Fruit fly (Drosophila melanogaster): Measurements from ENCODE around the gene Ir62a.

The Ir62a gene

dm6 chr3L:1546349-1547116, 15.5 kb upstream of the Ir62a start (continued):
- TF ChIP-seq CTCF (GFP tag; optimal IDR thresholded peaks at IDR 0.05), result peak; percentile 29
- 0 out of 3 replicates have a peak, but pooled peaks have one; percentile 15 for TF ChIP-seq row (GFP tag; IDR thresholded peaks at IDR 0.05)
- no peak for TF ChIP-seq Atf-2 (GFP tag; optimal IDR thresholded peaks at IDR 0.05)
- no peak for TF ChIP-seq CG33213 (GFP tag; optimal IDR thresholded peaks at IDR 0.05)
- no peak for TF ChIP-seq ase (GFP tag; IDR thresholded peaks at IDR 0.05)
- TF ChIP-seq CG32767 (GFP tag; IDR thresholded peaks at IDR 0.05), result no peak
- peak; percentile 46 for TF ChIP-seq CG34376 (GFP tag; optimal IDR thresholded peaks at IDR 0.05)
- TF ChIP-seq CG4707 (GFP tag; optimal IDR thresholded peaks at IDR 0.05), result peak; percentile 13
- no peak for TF ChIP-seq PHDP (tag; optimal IDR thresholded peaks at IDR 0.05)
- TF ChIP-seq B-H1 (GFP tag; IDR thresholded peaks at IDR 0.05), result no peak
- TF ChIP-seq BtbVII (GFP tag; optimal IDR thresholded peaks at IDR 0.05), result no peak
- no peak for TF ChIP-seq CG9215 (GFP tag; IDR thresholded peaks at IDR 0.05)
- TF ChIP-seq CHES-1-like (GFP tag; optimal IDR thresholded peaks at IDR 0.05), result peak; percentile 29
- TF ChIP-seq Mes4 (GFP tag; optimal IDR thresholded peaks at IDR 0.05), result no peak
- 0 out of 2 replicates have a peak, but pooled peaks have one; percentile 5 for TF ChIP-seq CG14014 (GFP tag; IDR thresholded peaks at IDR 0.05)
- TF ChIP-seq Dad (GFP tag; optimal IDR thresholded peaks at IDR 0.05), result no peak
- TF ChIP-seq CG12942 (GFP tag; optimal IDR thresholded peaks at IDR 0.05), result no peak
- no peak for TF ChIP-seq CG30431 (GFP tag; optimal IDR thresholded peaks at IDR 0.05)
- TF ChIP-seq hbn (GFP tag; IDR thresholded peaks at IDR 0.05; ENCODE audit: partially characterized antibody), result no peak

dm6 chr3L:1545693-1546329, 14.8 kb upstream of the Ir62a start, which contains the start of the genes CG32313 and Pcyt1:
Gene CG32313 (minus strand): TSS chr3L:1545743.
Gene Pcyt1 (plus strand): TSS chr3L:1546092.
- no peak for TF ChIP-seq CG10565 (GFP tag; optimal IDR thresholded peaks at IDR 0.05)
- peak; percentile 39 for TF ChIP-seq grau (tag; optimal IDR thresholded peaks at IDR 0.05)
- TF ChIP-seq CG15601 (tag; optimal IDR thresholded peaks at IDR 0.05), result peak; percentile 25
- no peak for TF ChIP-seq kah (GFP tag; optimal IDR thresholded peaks at IDR 0.05)
- TF ChIP-seq Asciz (GFP tag; optimal IDR thresholded peaks at IDR 0.05), result peak; percentile 12
- TF ChIP-seq ab (GFP tag; optimal IDR thresholded peaks at IDR 0.05), result no peak
- no peak for TF ChIP-seq crp (GFP tag; optimal IDR thresholded peaks at IDR 0.05)
- no peak for TF ChIP-seq CG9817 (tag; optimal IDR thresholded peaks at IDR 0.05)
- TF ChIP-seq CG18011 (GFP tag; optimal IDR thresholded peaks at IDR 0.05), result no peak
- peak; percentile 96 for TF ChIP-seq Sry-δ (GFP tag; optimal IDR thresholded peaks at IDR 0.05)
- peak; percentile 5 for TF ChIP-seq sug (tag; optimal IDR thresholded peaks at IDR 0.05)
- TF ChIP-seq ATbp (GFP tag; optimal IDR thresholded peaks at IDR 0.05), result peak; percentile 0
- TF ChIP-seq slbo (GFP tag; IDR thresholded peaks at IDR 0.05), result peak; percentile 39; the same call in 1 of the 2 replicates
- TF ChIP-seq gt (GFP tag; IDR thresholded peaks at IDR 0.05), result no peak
- TF ChIP-seq zfh2 (GFP tag; optimal IDR thresholded peaks at IDR 0.05), result no peak
- no peak for TF ChIP-seq zfh1 (GFP tag; IDR thresholded peaks at IDR 0.05)
- TF ChIP-seq dpn (GFP tag; optimal IDR thresholded peaks at IDR 0.05), result peak in 1 of 2 experiments; percentile 6
- TF ChIP-seq cas (GFP tag; IDR thresholded peaks at IDR 0.05), result no peak
- TF ChIP-seq Ets97D (GFP tag; optimal IDR thresholded peaks at IDR 0.05), result peak; percentile 46
- TF ChIP-seq CG14014 (GFP tag; IDR thresholded peaks at IDR 0.05), result no peak
- TF ChIP-seq Hmr (GFP tag; optimal IDR thresholded peaks at IDR 0.05), result peak; percentile 55
- TF ChIP-seq Blimp-1 (GFP tag; optimal IDR thresholded peaks at IDR 0.05), result peak; percentile 47
- peak; percentile 25 for TF ChIP-seq Side (GFP tag; optimal IDR thresholded peaks at IDR 0.05)
- TF ChIP-seq CG2129 (GFP tag; IDR thresholded peaks at IDR 0.05; ENCODE audit: partially characterized antibody), result peak; percentile 73
- TF ChIP-seq CG15514 (GFP tag; optimal IDR thresholded peaks at IDR 0.05), result peak; percentile 91
- no peak for TF ChIP-seq slou (GFP tag; optimal IDR thresholded peaks at IDR 0.05)
- TF ChIP-seq CG3281 (GFP tag; optimal IDR thresholded peaks at IDR 0.05), result peak; percentile 31
- no peak for TF ChIP-seq CG16863 (GFP tag; optimal IDR thresholded peaks at IDR 0.05)
- TF ChIP-seq crc (GFP tag; optimal IDR thresholded peaks at IDR 0.05), result no peak
- peak; percentile 63; the same call in 2 of the 3 replicates for TF ChIP-seq Dbx (GFP tag; IDR thresholded peaks at IDR 0.05)
- TF ChIP-seq CG10979 (tag; optimal IDR thresholded peaks at IDR 0.05), result peak; percentile 11
